Worm (Caenorhabditis elegans) whole organism, L1 larva: ENCODE data around the gene Y26E6A.2.

ENCODE experiments used
- C16A3.4 ChIP-seq: fragments of 150-350 bp; optimal IDR thresholded peaks from 2 replicates; lab custom pipeline; 2014; ENCODE audit warnings: missing biosample characterization, missing genetic modification characterization
- C34B4.2 ChIP-seq: sonication (generic microtip); optimal IDR thresholded peaks from 2 replicates; lab custom pipeline; 2017; ENCODE audit warnings: mild to moderate bottlenecking, missing genetic modification characterization, missing compliant biosample characterization
- F16B12.6 ChIP-seq: fragments of 150-350 bp; optimal IDR thresholded peaks from 2 replicates; lab custom pipeline; 2014; ENCODE audit warnings: missing biosample characterization, missing genetic modification characterization
- blmp-1 ChIP-seq: fragments of 150-350 bp; optimal IDR thresholded peaks from 2 replicates; lab custom pipeline; 2014; ENCODE audit warnings: missing biosample characterization, missing genetic modification characterization
- ceh-82 ChIP-seq, 3 experiments: fragments of 150-350 bp in 1 of 3; sonication (generic microtip) in 2 of 3; optimal IDR thresholded peaks; 2 replicates each; lab custom pipeline; 2014 to 2017; ENCODE audit warnings: missing biosample characterization in 3 of 3, missing genetic modification characterization in 3 of 3
- ceh-90 ChIP-seq: sonication (generic microtip); optimal IDR thresholded peaks from 2 replicates; lab custom pipeline; 2016; ENCODE audit warnings: missing genetic modification characterization, missing compliant biosample characterization
- efl-1 ChIP-seq, 4 experiments: fragments of 150-350 bp; optimal IDR thresholded peaks in 3 of 4; peaks in 1 of 4; 1 replicate in 1 of 4; 2 replicates in 3 of 4; lab custom pipeline; 2014; ENCODE audit warnings: missing biosample characterization in 2 of 4, missing genetic modification characterization in 2 of 4, missing genetic modification reagents in 2 of 4
- efl-3 ChIP-seq: fragments of 200-800 bp; sonication (Bioruptor generic); optimal IDR thresholded peaks from 2 replicates; lab custom pipeline; 2018; ENCODE audit warnings: mild to moderate bottlenecking, missing genetic modification characterization, missing compliant biosample characterization
- egl-13 ChIP-seq: sonication (generic microtip); optimal IDR thresholded peaks from 2 replicates; lab custom pipeline; 2016; ENCODE audit warnings: missing genotype, missing genetic modification reagents, missing genetic modification characterization, missing compliant biosample characterization
- elt-2 ChIP-seq: sonication (generic microtip); optimal IDR thresholded peaks from 2 replicates; lab custom pipeline; 2016; ENCODE audit warnings: missing genetic modification characterization, mild to moderate bottlenecking, inconsistent platforms, missing compliant biosample characterization, missing genetic modification reagents
- ets-5 ChIP-seq: fragments of 200-800 bp; sonication (Bioruptor generic); IDR thresholded peaks from 2 replicates; pipeline ENCODE4 v1.3.6; 2022; ENCODE audit warnings: missing genetic modification characterization, missing compliant biosample characterization
- fkh-4 ChIP-seq: sonication (generic microtip); optimal IDR thresholded peaks from 2 replicates; lab custom pipeline; 2016; ENCODE audit warnings: missing compliant biosample characterization, missing genetic modification characterization, borderline replicate concordance
- fos-1 ChIP-seq: fragments of 150-350 bp; optimal IDR thresholded peaks from 2 replicates; lab custom pipeline; 2014; ENCODE audit warnings: missing biosample characterization, missing genetic modification characterization
- grh-1 ChIP-seq: fragments of 200-800 bp; sonication (Bioruptor generic); IDR thresholded peaks from 2 replicates; pipeline ENCODE4 v1.3.6; 2022; ENCODE audit warnings: missing genetic modification reagents, missing genetic modification characterization, missing compliant biosample characterization
- hlh-17 ChIP-seq: fragments of 200-800 bp; sonication (Bioruptor generic); optimal IDR thresholded peaks from 2 replicates; lab custom pipeline; 2018; ENCODE audit warnings: missing genetic modification characterization, mild to moderate bottlenecking, missing compliant biosample characterization, moderate library complexity, borderline replicate concordance
- hpl-2 ChIP-seq: fragments of 150-350 bp; optimal IDR thresholded peaks from 2 replicates; lab custom pipeline; 2014; ENCODE audit warnings: missing biosample characterization, missing genetic modification reagents, missing genetic modification characterization
- isw-1 ChIP-seq: fragments of 200-800 bp; sonication (Bioruptor generic); IDR thresholded peaks from 2 replicates; pipeline ENCODE4 v1.3.6; 2022; ENCODE audit warnings: missing genetic modification characterization, missing compliant biosample characterization
- jun-1 ChIP-seq: fragments of 150-350 bp; optimal IDR thresholded peaks from 2 replicates; lab custom pipeline; 2014; ENCODE audit warnings: missing biosample characterization, missing genetic modification reagents, missing genetic modification characterization
- lin-14 ChIP-seq: fragments of 200-800 bp; sonication (Bioruptor generic); optimal IDR thresholded peaks from 2 replicates; lab custom pipeline; 2018; ENCODE audit warnings: mild to moderate bottlenecking, missing genetic modification characterization, moderate library complexity, missing compliant biosample characterization
- lin-35 ChIP-seq, 2 experiments: fragments of 150-350 bp; optimal IDR thresholded peaks; 2 replicates each; lab custom pipeline; 2014; ENCODE audit warnings: missing biosample characterization in 2 of 2, missing genetic modification characterization in 2 of 2, missing genetic modification reagents in 2 of 2
- lir-3 ChIP-seq: sonication (generic microtip); optimal IDR thresholded peaks from 2 replicates; lab custom pipeline; 2016; ENCODE audit warnings: mild to moderate bottlenecking, missing genetic modification characterization, moderate library complexity, missing compliant biosample characterization; ENCODE audit not compliant: poor library complexity
- mdl-1 ChIP-seq, 2 experiments: fragments of 150-350 bp; optimal IDR thresholded peaks; 2 replicates each; lab custom pipeline; 2014 to 2017; ENCODE audit warnings: missing biosample characterization in 2 of 2, missing genetic modification characterization in 2 of 2, inconsistent platforms in 1 of 2
- mef-2 ChIP-seq: fragments of 150-350 bp; optimal IDR thresholded peaks from 2 replicates; lab custom pipeline; 2014; ENCODE audit warnings: missing biosample characterization, missing genetic modification characterization
- mep-1 ChIP-seq: fragments of 150-350 bp; optimal IDR thresholded peaks from 2 replicates; lab custom pipeline; 2014; ENCODE audit warnings: missing biosample characterization, missing genetic modification characterization
- nhr-71 ChIP-seq: sonication (generic microtip); optimal IDR thresholded peaks from 2 replicates; lab custom pipeline; 2016; ENCODE audit warnings: mild to moderate bottlenecking, missing genetic modification characterization, moderate library complexity, missing compliant biosample characterization
- nhr-84 ChIP-seq: sonication (generic microtip); optimal IDR thresholded peaks from 2 replicates; lab custom pipeline; 2017; ENCODE audit warnings: missing biosample characterization, missing genetic modification characterization
- nhr-85 ChIP-seq: sonication (generic microtip); peaks from one replicate; lab custom pipeline; 2016; ENCODE audit warnings: missing genetic modification characterization, inconsistent platforms, missing compliant biosample characterization
- nhr-90 ChIP-seq: sonication (generic microtip); optimal IDR thresholded peaks from 2 replicates; lab custom pipeline; 2016; ENCODE audit warnings: mild to moderate bottlenecking, missing genetic modification characterization, missing compliant biosample characterization; ENCODE audit not compliant: poor library complexity
- pag-3 ChIP-seq: sonication (generic microtip); optimal IDR thresholded peaks from 2 replicates; lab custom pipeline; 2017; ENCODE audit warnings: missing genetic modification characterization, mild to moderate bottlenecking, missing compliant biosample characterization, antibody characterized with exemption, borderline replicate concordance; ENCODE audit not compliant: insufficient read depth
- pqm-1 ChIP-seq: sonication (generic microtip); optimal IDR thresholded peaks from 3 replicates; lab custom pipeline; 2017; ENCODE audit warnings: missing biosample characterization, missing genetic modification characterization
- skn-1 ChIP-seq: fragments of 150-350 bp; optimal IDR thresholded peaks from 2 replicates; lab custom pipeline; 2014; ENCODE audit warnings: missing biosample characterization, missing genetic modification characterization
- snu-23 ChIP-seq: sonication (generic microtip); optimal IDR thresholded peaks from 2 replicates; lab custom pipeline; 2016; ENCODE audit warnings: missing genetic modification characterization, missing compliant biosample characterization
- sup-37 ChIP-seq: fragments of 200-800 bp; sonication (Bioruptor generic); optimal IDR thresholded peaks from 2 replicates; lab custom pipeline; 2018; ENCODE audit warnings: mild to moderate bottlenecking, missing genetic modification characterization, missing compliant biosample characterization
- tbx-2 ChIP-seq: sonication (generic microtip); optimal IDR thresholded peaks from 2 replicates; lab custom pipeline; 2016; ENCODE audit warnings: missing genetic modification characterization, missing compliant biosample characterization
- tlp-1 ChIP-seq: fragments of 150-350 bp; optimal IDR thresholded peaks from 2 replicates; lab custom pipeline; 2014; ENCODE audit warnings: missing biosample characterization, missing genetic modification characterization
- unc-62 ChIP-seq: fragments of 150-350 bp; optimal IDR thresholded peaks from 2 replicates; lab custom pipeline; 2014; ENCODE audit warnings: missing biosample characterization, missing genetic modification reagents, missing genetic modification characterization
- unc-86 ChIP-seq: sonication (generic microtip); optimal IDR thresholded peaks from 2 replicates; lab custom pipeline; 2016; ENCODE audit warnings: missing genetic modification characterization, missing compliant biosample characterization
- zag-1 ChIP-seq: fragments of 150-350 bp; optimal IDR thresholded peaks from 2 replicates; lab custom pipeline; 2014; ENCODE audit warnings: missing biosample characterization, missing genetic modification characterization
- ztf-4 ChIP-seq: fragments of 150-350 bp; optimal IDR thresholded peaks from 2 replicates; lab custom pipeline; 2014; ENCODE audit warnings: missing biosample characterization, missing genetic modification characterization

Y26E6A.2 gene

ce11 chrX:13914289-13914688, at the start of gene Y26E6A.2:
Gene Y26E6A.2 (minus strand): TSS chrX:13914389.
- TF ChIP-seq lin-35 (GFP tag; optimal IDR thresholded peaks at IDR 0.05; lab: Kevin White, UChicago) (no peak), lin-14 (GFP tag; lab: Kevin White, UChicago) (peak; percentile 50)

- no peak for TF ChIP-seq pag-3
- no peak for TF ChIP-seq hpl-2 (GFP tag; lab: Kevin White, UChicago)
- no peak for TF ChIP-seq tlp-1
- no peak for TF ChIP-seq tbx-2 (tag; lab: Kevin White, UChicago)
- TF ChIP-seq fos-1 (tag; lab: Kevin White, UChicago): no peak
- no peak for TF ChIP-seq efl-3
- no peak for TF ChIP-seq hlh-17
- no peak for TF ChIP-seq F16B12.6 (tag; lab: Kevin White, UChicago)
- TF ChIP-seq unc-86 (tag; lab: Kevin White, UChicago): no peak
- TF ChIP-seq sup-37 (GFP tag; lab: Kevin White, UChicago): no peak
- no peak for TF ChIP-seq snu-23 (GFP tag; lab: Kevin White, UChicago)
- no peak for TF ChIP-seq mep-1
- TF ChIP-seq lir-3 (tag; lab: Kevin White, UChicago): no peak
- TF ChIP-seq C16A3.4 (tag; lab: Kevin White, UChicago): no peak
- no peak for TF ChIP-seq egl-13
- TF ChIP-seq ceh-82 (tag; optimal IDR thresholded peaks at IDR 0.05; lab: Kevin White, UChicago): no peak
Observed at ce11 chrX:13963203-13963602, 49.0 kb upstream of the Y26E6A.2 start, which contains the start of gene F48F7.3. Gene F48F7.3 (plus strand): TSS chrX:13963503.

DNA sequence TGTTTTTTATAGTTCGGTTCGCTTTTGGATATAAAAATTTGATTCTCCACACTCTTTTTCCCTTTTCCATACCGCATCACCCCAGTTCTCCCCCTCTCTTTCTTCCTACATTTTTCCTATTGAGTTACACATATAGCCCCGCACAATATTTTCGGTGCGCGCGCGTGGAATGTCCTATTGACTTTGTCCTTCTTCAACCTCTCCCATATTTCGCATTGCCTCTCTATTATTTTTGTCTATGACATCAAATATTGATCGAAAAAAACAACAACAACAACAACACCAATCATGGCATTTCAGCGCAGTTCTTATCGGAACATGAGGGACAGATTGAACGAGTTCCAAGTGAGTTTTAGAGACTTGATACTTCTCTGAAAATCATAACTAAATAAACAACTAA, 45.7 kb upstream of the Y26E6A.2 start, which contains the start of gene syx-2:
TSS of gene syx-2 (plus strand) at position 301 of the 400 bp plus-strand sequence.
- TF ChIP-seq ceh-90 (tag; lab: Kevin White, UChicago) (no peak), nhr-85 (tag; lab: Kevin White, UChicago) (peak; percentile 4)

ce11 chrX:13959383-13959782, 45.2 kb upstream of the Y26E6A.2 start:
- TF ChIP-seq efl-1 (optimal IDR thresholded peaks at IDR 0.05; lab: Kevin White, UChicago) (no peak), efl-1 (GFP tag; optimal IDR thresholded peaks at IDR 0.05 in 1 of 2; lab: Kevin White, UChicago) (no peak), lin-35 (GFP tag; optimal IDR thresholded peaks at IDR 0.05; lab: Kevin White, UChicago) (peak in 1 of 2 experiments; percentile 5), elt-2 (tag; lab: Kevin White, UChicago) (peak; percentile 31)
- TF ChIP-seq, all 84 proteins: peak for 2

ce11 chrX:13958451-13958850, 44.3 kb upstream of the Y26E6A.2 start:
- TF ChIP-seq ets-5 (GFP tag; lab: Robert Waterston, UW) (no peak), tbx-2 (tag; lab: Kevin White, UChicago) (peak; percentile 1), lin-14 (GFP tag; lab: Kevin White, UChicago) (peak; percentile 16), fkh-4 (tag; lab: Kevin White, UChicago) (no peak), skn-1 (peak; percentile 11), jun-1 (tag; lab: Kevin White, UChicago) (peak; percentile 17)
- TF ChIP-seq, all 84 proteins: peak for 4

DNA sequence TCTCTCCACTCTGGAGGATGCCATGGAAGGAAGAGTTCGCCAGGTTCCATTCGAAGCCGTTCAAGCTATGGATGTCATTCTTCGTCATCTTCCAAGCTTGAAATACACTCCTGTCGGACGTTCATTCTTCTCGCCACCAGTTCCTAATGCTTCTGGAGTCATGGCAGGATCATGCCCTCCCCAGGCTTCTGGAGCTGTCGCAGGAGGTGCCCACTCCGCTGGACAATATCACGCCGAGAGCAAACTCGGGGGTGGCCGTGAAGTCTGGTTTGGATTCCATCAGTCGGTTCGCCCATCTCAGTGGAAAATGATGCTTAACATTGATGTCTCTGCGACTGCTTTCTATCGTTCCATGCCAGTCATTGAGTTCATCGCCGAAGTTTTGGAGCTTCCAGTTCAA, 38.2 kb upstream of the Y26E6A.2 start:
- no peak for TF ChIP-seq isw-1 (GFP tag; lab: Robert Waterston, UW)
- TF ChIP-seq mdl-1 (tag; optimal IDR thresholded peaks at IDR 0.05; lab: Kevin White, UChicago): no peak
- TF ChIP-seq fkh-4 (tag; lab: Kevin White, UChicago): no peak
- no peak for TF ChIP-seq hlh-17
- no peak for TF ChIP-seq pqm-1 (tag; lab: Kevin White, UChicago)
- no peak for TF ChIP-seq blmp-1 (tag; lab: Kevin White, UChicago)
- no peak for TF ChIP-seq unc-62
- no peak for TF ChIP-seq jun-1 (tag; lab: Kevin White, UChicago)
- no peak for TF ChIP-seq zag-1 (tag; lab: Kevin White, UChicago)
- TF ChIP-seq nhr-90 (tag; lab: Kevin White, UChicago): no peak
- TF ChIP-seq nhr-71 (tag; lab: Kevin White, UChicago): no peak
- no peak for TF ChIP-seq ztf-4
- TF ChIP-seq lin-14 (GFP tag; lab: Kevin White, UChicago): no peak
- no peak for TF ChIP-seq efl-3
- TF ChIP-seq mef-2 (tag; lab: Kevin White, UChicago): no peak
- TF ChIP-seq fos-1 (tag; lab: Kevin White, UChicago): no peak
- TF ChIP-seq grh-1 (GFP tag; lab: Robert Waterston, UW): no peak
- TF ChIP-seq C34B4.2: no peak
- no peak for TF ChIP-seq unc-86 (tag; lab: Kevin White, UChicago)
- no peak for TF ChIP-seq nhr-84
